Fruit fly (Drosophila melanogaster) whole organism, embryonic: ENCODE data around the gene drn.
A peak's percentile ranks its signal among the peaks of the same experiment; 100 is the strongest.

ENCODE experiments used
- CG10209 ChIP-seq: fragments of 200-800 bp; sonication (Bioruptor generic); optimal IDR thresholded peaks from 3 replicates; lab custom pipeline; 2017; ENCODE audit warnings: missing biosample characterization, mild to moderate bottlenecking, missing genetic modification characterization, missing genetic modification reagents
- Elba2 ChIP-seq: fragments of 200-800 bp; sonication (Bioruptor generic); optimal IDR thresholded peaks from 3 replicates; lab custom pipeline; 2016; ENCODE audit warnings: missing biosample characterization, missing genetic modification characterization

- peak; percentile 96 for TF ChIP-seq CG10209
- peak; percentile 88 for TF ChIP-seq Elba2 (GFP tag; lab: Kevin White, UChicago)
These were observed 61.1 kb downstream of the drn start, which contains the start of the genes RpL34b and CG8132 for dm6 chr3R:9401127-9401603.
